Worm (Caenorhabditis elegans) whole organism, L4 larva: Measurements from ENCODE around the gene F39G3.4.

ENCODE experiments used
- F26F4.8 ChIP-seq: fragments of 200-800 bp; sonication (Bioruptor generic); conservative IDR thresholded peaks from 2 replicates; pipeline ENCODE4 v1.3.6; 2022; ENCODE audit warnings: missing genetic modification characterization, missing compliant biosample characterization
- F37D6.2 ChIP-seq: sonication (generic microtip); optimal IDR thresholded peaks from 2 replicates; lab custom pipeline; 2016; ENCODE audit warnings: mild to moderate bottlenecking, missing genetic modification characterization, missing compliant biosample characterization
- F49E8.2 ChIP-seq: sonication (generic microtip); optimal IDR thresholded peaks from 2 replicates; lab custom pipeline; 2016; ENCODE audit warnings: missing compliant biosample characterization, mild to moderate bottlenecking, missing genetic modification characterization, borderline replicate concordance
- T26A8.4 ChIP-seq: fragments of 200-800 bp; sonication (Bioruptor generic); IDR thresholded peaks from 2 replicates; pipeline ENCODE4 v1.3.6; 2022; ENCODE audit warnings: missing genetic modification characterization, missing compliant biosample characterization
- Y105C5A.15 ChIP-seq: fragments of 200-800 bp; sonication (Bioruptor generic); IDR thresholded peaks from 2 replicates; pipeline ENCODE4 v1.3.6; 2022; ENCODE audit warnings: missing genetic modification characterization, missing compliant biosample characterization
- ZK337.2 ChIP-seq: fragments of 200-800 bp; sonication (Bioruptor generic); IDR thresholded peaks from 2 replicates; pipeline ENCODE4 v1.3.6; 2022; ENCODE audit warnings: missing genetic modification reagents, missing genetic modification characterization, missing compliant biosample characterization
- ZK546.5 ChIP-seq, 2 experiments: sonication (generic microtip); optimal IDR thresholded peaks; 2 replicates each; lab custom pipeline; 2017; ENCODE audit warnings: missing biosample characterization in 2 of 2, missing genetic modification characterization in 2 of 2
- aha-1 ChIP-seq: fragments of 150-350 bp; peaks from one replicate; lab custom pipeline; 2014; ENCODE audit warnings: missing biosample characterization, missing genetic modification characterization
- arid-1 ChIP-seq: fragments of 200-800 bp; sonication (Bioruptor generic); conservative IDR thresholded peaks from 2 replicates; pipeline ENCODE4 v1.3.6; 2022; ENCODE audit warnings: missing genetic modification reagents, missing genetic modification characterization, missing compliant biosample characterization
- attf-4 ChIP-seq: sonication (generic microtip); optimal IDR thresholded peaks from 3 replicates; lab custom pipeline; 2017; ENCODE audit warnings: missing biosample characterization, missing genetic modification characterization
- ceh-28 ChIP-seq: fragments of 150-350 bp; optimal IDR thresholded peaks from 2 replicates; lab custom pipeline; 2014; ENCODE audit warnings: missing biosample characterization, missing genetic modification reagents, missing genetic modification characterization
- ceh-32 ChIP-seq: sonication (generic microtip); optimal IDR thresholded peaks from 2 replicates; lab custom pipeline; 2016; ENCODE audit warnings: mild to moderate bottlenecking, missing genetic modification characterization, missing compliant biosample characterization; ENCODE audit not compliant: poor library complexity
- ceh-62 ChIP-seq: sonication (generic microtip); optimal IDR thresholded peaks from 2 replicates; lab custom pipeline; 2017; ENCODE audit warnings: missing biosample characterization, missing genetic modification characterization
- ceh-82 ChIP-seq: sonication (generic microtip); optimal IDR thresholded peaks from 2 replicates; lab custom pipeline; 2017; ENCODE audit warnings: missing biosample characterization, missing genetic modification characterization
- daf-19 ChIP-seq: fragments of 200-800 bp; sonication (Bioruptor generic); conservative IDR thresholded peaks from 2 replicates; pipeline ENCODE4 v1.3.6; 2022; ENCODE audit warnings: missing genetic modification characterization, missing compliant biosample characterization
- dmd-9 ChIP-seq: fragments of 200-800 bp; sonication (Bioruptor generic); IDR thresholded peaks from 2 replicates; pipeline ENCODE4 v1.3.6; 2022; ENCODE audit warnings: missing genetic modification reagents, missing genetic modification characterization, missing compliant biosample characterization
- dpl-1 ChIP-seq: fragments of 150-350 bp; optimal IDR thresholded peaks from 2 replicates; lab custom pipeline; 2014; ENCODE audit warnings: missing biosample characterization, missing genetic modification reagents, missing genetic modification characterization
- dve-1 ChIP-seq: sonication (generic microtip); optimal IDR thresholded peaks from 2 replicates; lab custom pipeline; 2017; ENCODE audit warnings: antibody characterized with exemption, mild to moderate bottlenecking, missing genetic modification characterization, missing compliant biosample characterization; ENCODE audit not compliant: insufficient read depth
- egl-27 ChIP-seq: sonication (generic microtip); optimal IDR thresholded peaks from 3 replicates; lab custom pipeline; 2017; ENCODE audit warnings: missing biosample characterization, missing genetic modification reagents, missing genetic modification characterization
- hlh-11 ChIP-seq: fragments of 200-800 bp; sonication (Bioruptor generic); optimal IDR thresholded peaks from 2 replicates; lab custom pipeline; 2018; ENCODE audit warnings: mild to moderate bottlenecking, missing genetic modification characterization, missing compliant biosample characterization
- hlh-30 ChIP-seq: sonication (generic microtip); optimal IDR thresholded peaks from 2 replicates; lab custom pipeline; 2017; ENCODE audit warnings: antibody characterized with exemption, mild to moderate bottlenecking, missing genetic modification characterization, missing compliant biosample characterization; ENCODE audit not compliant: insufficient read depth
- jun-1 ChIP-seq: fragments of 150-350 bp; optimal IDR thresholded peaks from 2 replicates; lab custom pipeline; 2014; ENCODE audit warnings: missing biosample characterization, missing genetic modification reagents, missing genetic modification characterization
- lim-7 ChIP-seq: fragments of 200-800 bp; sonication (Bioruptor generic); IDR thresholded peaks from 2 replicates; pipeline ENCODE4 v1.3.6; 2022; ENCODE audit warnings: missing genetic modification characterization, missing compliant biosample characterization
- lin-1 ChIP-seq: fragments of 200-800 bp; sonication (Bioruptor generic); IDR thresholded peaks from 2 replicates; pipeline ENCODE4 v1.3.6; 2022; ENCODE audit warnings: missing genetic modification reagents, missing genetic modification characterization, missing compliant biosample characterization
- lin-13 ChIP-seq: fragments of 150-350 bp; optimal IDR thresholded peaks from 2 replicates; lab custom pipeline; 2014; ENCODE audit warnings: missing biosample characterization, missing genetic modification reagents, missing genetic modification characterization
- lin-29 ChIP-seq: fragments of 200-800 bp; sonication (Bioruptor generic); IDR thresholded peaks from 2 replicates; pipeline ENCODE4 v1.3.6; 2022; ENCODE audit warnings: missing genetic modification reagents, missing genetic modification characterization, missing compliant biosample characterization
- lin-38 ChIP-seq: fragments of 200-800 bp; sonication (Bioruptor generic); IDR thresholded peaks from 2 replicates; pipeline ENCODE4 v1.3.6; 2022; ENCODE audit warnings: missing genetic modification reagents, missing genetic modification characterization, missing compliant biosample characterization
- lin-39 ChIP-seq: fragments of 150-350 bp; optimal IDR thresholded peaks from 2 replicates; lab custom pipeline; 2014; ENCODE audit warnings: missing biosample characterization, missing genetic modification reagents, missing genetic modification characterization
- madf-9 ChIP-seq: fragments of 200-800 bp; sonication (Bioruptor generic); conservative IDR thresholded peaks from 2 replicates; pipeline ENCODE4 v1.3.6; 2022; ENCODE audit warnings: missing genetic modification reagents, missing genetic modification characterization, missing compliant biosample characterization
- mdl-1 ChIP-seq, 2 experiments: fragments of 150-350 bp in 1 of 2; sonication (generic microtip) in 1 of 2; optimal IDR thresholded peaks; 2 replicates each; lab custom pipeline; 2014 to 2017; ENCODE audit warnings: missing biosample characterization in 2 of 2, missing genetic modification characterization in 2 of 2
- nhr-10 ChIP-seq: fragments of 150-350 bp; optimal IDR thresholded peaks from 2 replicates; lab custom pipeline; 2014; ENCODE audit warnings: missing biosample characterization, missing genetic modification characterization
- nhr-11 ChIP-seq: fragments of 150-350 bp; optimal IDR thresholded peaks from 2 replicates; lab custom pipeline; 2014; ENCODE audit warnings: missing biosample characterization, missing genetic modification characterization
- nhr-6 ChIP-seq: fragments of 150-350 bp; optimal IDR thresholded peaks from 2 replicates; lab custom pipeline; 2014; ENCODE audit warnings: missing biosample characterization, missing genetic modification characterization
- nhr-76 ChIP-seq: fragments of 150-350 bp; optimal IDR thresholded peaks from 2 replicates; lab custom pipeline; 2014; ENCODE audit warnings: missing biosample characterization, missing genetic modification characterization
- nhr-77 ChIP-seq: fragments of 150-350 bp; optimal IDR thresholded peaks from 2 replicates; lab custom pipeline; 2014; ENCODE audit warnings: missing biosample characterization, missing genetic modification characterization
- pha-4 ChIP-seq, 2 experiments: fragments of 150-350 bp in 1 of 2; fragments of 200-800 bp in 1 of 2; sonication (Bioruptor generic) in 1 of 2; IDR thresholded peaks in 1 of 2; optimal IDR thresholded peaks in 1 of 2; 2 replicates each; pipeline versions ENCODE4 v1.3.6 to Lab custom; 2014 to 2022; ENCODE audit warnings: missing genetic modification characterization in 2 of 2, missing genetic modification reagents in 2 of 2, missing biosample characterization in 1 of 2, missing compliant biosample characterization in 1 of 2
- php-3 ChIP-seq: fragments of 200-800 bp; sonication (Bioruptor generic); IDR thresholded peaks from 2 replicates; pipeline ENCODE4 v1.3.6; 2022; ENCODE audit warnings: missing genetic modification reagents, missing genetic modification characterization, missing compliant biosample characterization
- pqm-1 ChIP-seq: sonication (generic microtip); optimal IDR thresholded peaks from 2 replicates; lab custom pipeline; 2017; ENCODE audit warnings: missing biosample characterization, missing genetic modification characterization
- set-16 ChIP-seq: fragments of 200-800 bp; sonication (Bioruptor generic); IDR thresholded peaks from 2 replicates; pipeline ENCODE4 v1.3.6; 2022; ENCODE audit warnings: missing genetic modification reagents, missing genetic modification characterization, missing compliant biosample characterization
- skn-1 ChIP-seq: fragments of 150-350 bp; optimal IDR thresholded peaks from 2 replicates; lab custom pipeline; 2014; ENCODE audit warnings: missing biosample characterization, missing genetic modification characterization
- snpc-4 ChIP-seq: fragments of 150-350 bp; optimal IDR thresholded peaks from 2 replicates; lab custom pipeline; 2014; ENCODE audit warnings: missing biosample characterization, missing genetic modification characterization
- spr-1 ChIP-seq: sonication (generic microtip); optimal IDR thresholded peaks from 2 replicates; lab custom pipeline; 2016; ENCODE audit warnings: mild to moderate bottlenecking, missing genetic modification characterization, missing compliant biosample characterization
- tag-97 ChIP-seq: fragments of 200-800 bp; sonication (Bioruptor generic); IDR thresholded peaks from 2 replicates; pipeline ENCODE4 v1.3.6; 2022; ENCODE audit warnings: missing genetic modification characterization, missing compliant biosample characterization
- unc-130 ChIP-seq: sonication (generic microtip); optimal IDR thresholded peaks from 2 replicates; lab custom pipeline; 2016; ENCODE audit warnings: missing genetic modification reagents, missing genetic modification characterization, missing compliant biosample characterization
- unc-62 ChIP-seq, 3 experiments: fragments of 150-350 bp in 1 of 3; sonication (generic microtip); optimal IDR thresholded peaks in 2 of 3; peaks in 1 of 3; 1 replicate in 1 of 3; 2 replicates in 2 of 3; lab custom pipeline; 2014 to 2017; ENCODE audit warnings: missing biosample characterization in 3 of 3, missing genetic modification characterization in 3 of 3, missing genetic modification reagents in 3 of 3, missing genotype in 1 of 3
- vab-7 ChIP-seq: fragments of 200-800 bp; sonication (Bioruptor generic); IDR thresholded peaks from 2 replicates; pipeline ENCODE4 v1.3.6; 2022; ENCODE audit warnings: missing genetic modification reagents, missing genetic modification characterization, missing compliant biosample characterization
- zag-1 ChIP-seq: fragments of 150-350 bp; optimal IDR thresholded peaks from 2 replicates; lab custom pipeline; 2014; ENCODE audit warnings: missing biosample characterization, missing genetic modification characterization
- zip-2 ChIP-seq: fragments of 150-350 bp; optimal IDR thresholded peaks from 2 replicates; lab custom pipeline; 2014; ENCODE audit warnings: missing biosample characterization, missing genetic modification characterization
- ztf-11 ChIP-seq: fragments of 150-350 bp; optimal IDR thresholded peaks from 2 replicates; lab custom pipeline; 2014; ENCODE audit warnings: missing biosample characterization, missing genetic modification characterization

Gene F39G3.4

DNA sequence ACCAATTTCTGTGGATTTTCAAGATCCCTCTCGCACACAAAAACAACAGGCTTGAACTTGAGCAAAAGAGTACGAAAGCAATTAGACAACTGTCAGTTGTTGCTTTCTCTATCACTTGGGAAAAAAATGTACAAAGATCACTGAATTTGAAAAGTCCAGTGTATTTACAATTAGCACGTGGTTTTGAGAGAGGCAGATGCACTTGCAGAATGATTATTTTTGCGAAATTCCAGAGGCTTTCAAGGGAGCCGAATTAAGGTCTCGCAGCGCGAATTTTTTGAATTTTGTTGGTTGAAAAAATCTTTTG is 31.3 kb upstream of the F39G3.4 start (continued):
- TF ChIP-seq ceh-62 (tag; lab: Kevin White, UChicago) = no peak
- TF ChIP-seq lin-29 (GFP tag; lab: Robert Waterston, UW) = no peak
- TF ChIP-seq egl-27 (tag; lab: Kevin White, UChicago) = no peak
- no peak for TF ChIP-seq nhr-10 (tag; lab: Kevin White, UChicago)
- no peak for TF ChIP-seq aha-1 (tag; lab: Kevin White, UChicago)

- no peak for TF ChIP-seq ceh-82 (tag; lab: Kevin White, UChicago)
- no peak for TF ChIP-seq dpl-1 (GFP tag; lab: Kevin White, UChicago)
- no peak for TF ChIP-seq set-16 (GFP tag; lab: Robert Waterston, UW)
- TF ChIP-seq dmd-9 = no peak
- no peak for TF ChIP-seq php-3 (GFP tag; lab: Robert Waterston, UW)
- TF ChIP-seq dve-1 (tag; lab: Kevin White, UChicago) = no peak
- TF ChIP-seq ceh-32 = no peak
- TF ChIP-seq unc-62 (GFP tag; optimal IDR thresholded peaks at IDR 0.05 in 1 of 2; lab: Kevin White, UChicago) = peak in 1 of 2 experiments; percentile 74
- TF ChIP-seq unc-62 (tag; optimal IDR thresholded peaks at IDR 0.05; lab: Kevin White, UChicago) = no peak
- TF ChIP-seq ZK337.2 (GFP tag; lab: Robert Waterston, UW) = no peak
- TF ChIP-seq arid-1 (GFP tag; lab: Robert Waterston, UW) = no peak
- TF ChIP-seq ZK546.5 (tag; optimal IDR thresholded peaks at IDR 0.05; lab: Kevin White, UChicago) = no peak
- TF ChIP-seq attf-4 (tag; lab: Kevin White, UChicago) = no peak
- TF ChIP-seq nhr-76 (tag; lab: Kevin White, UChicago) = no peak
- no peak for TF ChIP-seq F37D6.2 (tag; lab: Kevin White, UChicago)
- no peak for TF ChIP-seq aha-1 (tag; lab: Kevin White, UChicago)
- TF ChIP-seq lim-7 (GFP tag; lab: Robert Waterston, UW) = no peak
- peak; percentile 37 for TF ChIP-seq hlh-11 (tag; lab: Kevin White, UChicago)
- TF ChIP-seq skn-1 (tag; lab: Kevin White, UChicago) = no peak
- TF ChIP-seq spr-1 (tag; lab: Kevin White, UChicago) = no peak
- TF ChIP-seq zag-1 (tag; lab: Kevin White, UChicago) = no peak
- TF ChIP-seq nhr-11 (tag; lab: Kevin White, UChicago) = peak; percentile 51
- no peak for TF ChIP-seq F49E8.2
- TF ChIP-seq ceh-28 (tag; lab: Kevin White, UChicago) = no peak
- TF ChIP-seq Y105C5A.15 (GFP tag; lab: Robert Waterston, UW) = no peak
- TF ChIP-seq tag-97 (GFP tag; lab: Robert Waterston, UW) = no peak
- TF ChIP-seq snpc-4 (tag; lab: Kevin White, UChicago) = no peak
- peak in 1 of 2 experiments; percentile 21 for TF ChIP-seq mdl-1 (tag; optimal IDR thresholded peaks at IDR 0.05; lab: Kevin White, UChicago)
- peak; percentile 38 for TF ChIP-seq hlh-30 (tag; lab: Kevin White, UChicago)
- no peak for TF ChIP-seq F26F4.8 (GFP tag; lab: Robert Waterston, UW)
- TF ChIP-seq daf-19 (GFP tag; lab: Robert Waterston, UW) = no peak
- no peak for TF ChIP-seq nhr-10 (tag; lab: Kevin White, UChicago)
- no peak for TF ChIP-seq zip-2 (tag; lab: Kevin White, UChicago)
- no peak for TF ChIP-seq lin-38 (GFP tag; lab: Robert Waterston, UW)
- TF ChIP-seq T26A8.4 (GFP tag; lab: Robert Waterston, UW) = no peak
- no peak for TF ChIP-seq madf-9 (GFP tag; lab: Robert Waterston, UW)
- no peak for TF ChIP-seq lin-39 (tag; lab: Kevin White, UChicago)
- no peak for TF ChIP-seq jun-1 (tag; lab: Kevin White, UChicago)
- TF ChIP-seq unc-130 (GFP tag; lab: Kevin White, UChicago) = no peak
- TF ChIP-seq vab-7 (GFP tag; lab: Robert Waterston, UW) = no peak
- TF ChIP-seq pha-4 (GFP tag; IDR thresholded peaks at IDR 0.05; lab: Robert Waterston, UW) = no peak
- TF ChIP-seq pha-4 (tag; optimal IDR thresholded peaks at IDR 0.05; lab: Kevin White, UChicago) = no peak
- TF ChIP-seq nhr-6 = no peak
- no peak for TF ChIP-seq pqm-1 (tag; lab: Kevin White, UChicago)
- no peak for TF ChIP-seq ztf-11 (tag; lab: Kevin White, UChicago)
- TF ChIP-seq lin-1 (GFP tag; lab: Robert Waterston, UW) = no peak
- TF ChIP-seq nhr-77 (tag; lab: Kevin White, UChicago) = no peak
- no peak for TF ChIP-seq lin-13
Measured at ce11 chrV:4694466-4695092, 30.0 kb upstream of the F39G3.4 start.
